Fruit fly (Drosophila melanogaster) whole organism, embryonic: ENCODE results near the gene CG5882.

ENCODE experiments used
- Awh ChIP-seq: fragments of 200-800 bp; sonication (Bioruptor generic); IDR thresholded peaks from 2 replicates; pipeline ENCODE4, ENCODE4 v1.3.6; 2022; ENCODE audit warnings: missing biosample characterization, missing genetic modification characterization
- Bteb2 ChIP-seq: fragments of 200-800 bp; sonication (Bioruptor generic); optimal IDR thresholded peaks from 2 replicates; lab custom pipeline; 2016; ENCODE audit warnings: missing biosample characterization, missing genetic modification characterization
- CG10147 ChIP-seq: fragments of 200-800 bp; sonication (Bioruptor generic); optimal IDR thresholded peaks from 2 replicates; lab custom pipeline; 2019; ENCODE audit warnings: missing biosample characterization, mild to moderate bottlenecking, missing genetic modification characterization, moderate library complexity
- CG10267 ChIP-seq: fragments of 200-800 bp; sonication (Bioruptor generic); optimal IDR thresholded peaks from 2 replicates; lab custom pipeline; 2018; ENCODE audit warnings: missing biosample characterization, mild to moderate bottlenecking, missing genetic modification characterization, moderate library complexity
- CG10543 ChIP-seq: fragments of 200-800 bp; sonication (Bioruptor generic); optimal IDR thresholded peaks from 3 replicates; lab custom pipeline; 2017; ENCODE audit warnings: missing biosample characterization, mild to moderate bottlenecking, missing genetic modification characterization, moderate library complexity
- CG11247 ChIP-seq: fragments of 200-800 bp; sonication (Bioruptor generic); IDR thresholded peaks from 2 replicates; pipeline ENCODE4 v1.3.6; 2022; ENCODE audit warnings: missing biosample characterization, missing genetic modification characterization
- CG11398 ChIP-seq: fragments of 200-800 bp; sonication (Bioruptor generic); optimal IDR thresholded peaks from 2 replicates; lab custom pipeline; 2016; ENCODE audit warnings: missing biosample characterization, missing genetic modification characterization
- CG11504 ChIP-seq: fragments of 200-800 bp; sonication (Bioruptor generic); optimal IDR thresholded peaks from 3 replicates; lab custom pipeline; 2019; ENCODE audit warnings: missing biosample characterization, mild to moderate bottlenecking, missing genetic modification characterization, moderate library complexity
- CG11723 ChIP-seq: fragments of 200-800 bp; sonication (Bioruptor generic); optimal IDR thresholded peaks from 2 replicates; lab custom pipeline; 2017; ENCODE audit warnings: missing biosample characterization, mild to moderate bottlenecking, missing genetic modification characterization
- CG1233 ChIP-seq: fragments of 200-800 bp; sonication (Bioruptor generic); optimal IDR thresholded peaks from 4 replicates; lab custom pipeline; 2018; ENCODE audit warnings: missing biosample characterization, mild to moderate bottlenecking, missing genetic modification characterization
- CG13424 ChIP-seq: fragments of 200-800 bp; sonication (Bioruptor generic); optimal IDR thresholded peaks from 2 replicates; lab custom pipeline; 2019; ENCODE audit warnings: missing biosample characterization, mild to moderate bottlenecking, missing genetic modification characterization, moderate library complexity
- CG13775 ChIP-seq: fragments of 200-800 bp; sonication (Bioruptor generic); optimal IDR thresholded peaks from 3 replicates; lab custom pipeline; 2017; ENCODE audit warnings: missing biosample characterization, mild to moderate bottlenecking, missing genetic modification characterization
- CG14441 ChIP-seq: fragments of 200-800 bp; sonication (Bioruptor generic); IDR thresholded peaks from 2 replicates; pipeline ENCODE4 v1.3.6; 2022; ENCODE audit warnings: missing biosample characterization, missing genetic modification characterization
- CG15514 ChIP-seq: fragments of 200-800 bp; sonication (Bioruptor generic); optimal IDR thresholded peaks from 3 replicates; lab custom pipeline; 2017; ENCODE audit warnings: missing biosample characterization, missing genetic modification characterization, mild to moderate bottlenecking, moderate library complexity, missing genetic modification reagents
- CG16779 ChIP-seq: fragments of 200-800 bp; sonication (Bioruptor generic); IDR thresholded peaks from 2 replicates; pipeline ENCODE4 v1.3.6; 2022; ENCODE audit warnings: missing biosample characterization, missing genetic modification characterization
- CG1792 ChIP-seq: fragments of 200-800 bp; sonication (Bioruptor generic); optimal IDR thresholded peaks from 2 replicates; lab custom pipeline; 2016; ENCODE audit warnings: missing biosample characterization, missing genetic modification characterization
- CG2678 ChIP-seq: fragments of 200-800 bp; sonication (Bioruptor generic); optimal IDR thresholded peaks from 3 replicates; lab custom pipeline; 2019; ENCODE audit warnings: missing biosample characterization, mild to moderate bottlenecking, missing genetic modification characterization, moderate library complexity
- CG2875 ChIP-seq: fragments of 200-800 bp; sonication (Bioruptor generic); optimal IDR thresholded peaks from 2 replicates; lab custom pipeline; 2017; ENCODE audit warnings: missing biosample characterization, mild to moderate bottlenecking, missing genetic modification characterization, missing genetic modification reagents
- CG31365 ChIP-seq: fragments of 200-800 bp; sonication (Bioruptor generic); optimal IDR thresholded peaks from 2 replicates; lab custom pipeline; 2018; ENCODE audit warnings: missing biosample characterization, mild to moderate bottlenecking, missing genetic modification characterization
- CG32767 ChIP-seq: fragments of 200-800 bp; sonication (Bioruptor generic); IDR thresholded peaks from 2 replicates; pipeline ENCODE4 v1.3.6; 2022; ENCODE audit warnings: missing biosample characterization, missing genetic modification characterization
- CG34422 ChIP-seq: fragments of 200-800 bp; sonication (Bioruptor generic); IDR thresholded peaks from 3 replicates; pipeline ENCODE4 v1.3.6; 2022; ENCODE audit warnings: missing biosample characterization, missing genetic modification characterization
- CG5245 ChIP-seq: fragments of 200-800 bp; sonication (Bioruptor generic); optimal IDR thresholded peaks from 3 replicates; lab custom pipeline; 2016; ENCODE audit warnings: missing biosample characterization, missing genetic modification characterization
- Dref ChIP-seq: fragments of 200-800 bp; sonication (Bioruptor generic); IDR thresholded peaks from 2 replicates; pipeline ENCODE4 v1.3.6; 2022; ENCODE audit warnings: missing biosample characterization, missing genetic modification characterization
- Gug ChIP-seq: fragments of 200-800 bp; sonication (Bioruptor generic); IDR thresholded peaks from 4 replicates; pipeline ENCODE4 v1.3.6; 2022; ENCODE audit warnings: missing biosample characterization, missing genetic modification characterization
- H15 ChIP-seq: fragments of 200-800 bp; sonication (Bioruptor generic); IDR thresholded peaks from 3 replicates; pipeline ENCODE4 v1.3.6; 2022; ENCODE audit warnings: missing biosample characterization, missing genetic modification characterization
- NfI ChIP-seq: fragments of 200-800 bp; sonication (Bioruptor generic); optimal IDR thresholded peaks from 3 replicates; lab custom pipeline; 2018; ENCODE audit warnings: missing biosample characterization, mild to moderate bottlenecking, missing genetic modification characterization, moderate library complexity
- Sin3A ChIP-seq: fragments of >200 bp; optimal IDR thresholded peaks from 2 replicates; lab custom pipeline; 2018
- Stat92E ChIP-seq, 3 experiments: fragments of >200 bp in 2 of 3; fragments of 200-800 bp in 1 of 3; sonication (Bioruptor generic) in 1 of 3; optimal IDR thresholded peaks; 2 replicates each; lab custom pipeline; 2017 to 2019; ENCODE audit warnings: missing biosample characterization in 3 of 3, missing genetic modification characterization in 3 of 3, mild to moderate bottlenecking in 1 of 3, moderate library complexity in 1 of 3
- Xbp1 ChIP-seq: fragments of 200-800 bp; sonication (Bioruptor generic); optimal IDR thresholded peaks from 3 replicates; lab custom pipeline; 2016; ENCODE audit warnings: missing biosample characterization, mild to moderate bottlenecking, missing genetic modification characterization
- bbx ChIP-seq: fragments of 200-800 bp; sonication (Bioruptor generic); IDR thresholded peaks from 2 replicates; pipeline ENCODE4 v1.3.6; 2022; ENCODE audit warnings: missing biosample characterization, missing genetic modification characterization; ENCODE audit not compliant: partially characterized antibody
- crol ChIP-seq: fragments of 200-800 bp; sonication (Bioruptor generic); IDR thresholded peaks from 2 replicates; pipeline ENCODE4 v1.3.6; 2022; ENCODE audit warnings: missing biosample characterization, missing genetic modification characterization
- dpn ChIP-seq, 2 experiments: fragments of 200-800 bp; sonication (Bioruptor generic); optimal IDR thresholded peaks; 3 replicates each; lab custom pipeline; 2016; ENCODE audit warnings: missing biosample characterization in 2 of 2, missing genetic modification characterization in 2 of 2
- fd102C ChIP-seq: fragments of 200-800 bp; sonication (Bioruptor generic); optimal IDR thresholded peaks from 2 replicates; lab custom pipeline; 2018; ENCODE audit warnings: missing biosample characterization, mild to moderate bottlenecking, missing genetic modification characterization, moderate library complexity
- hb ChIP-seq: fragments of 200-800 bp; sonication (Bioruptor generic); IDR thresholded peaks from 3 replicates; pipeline ENCODE4 v1.3.6; 2022; ENCODE audit warnings: missing biosample characterization, missing genetic modification characterization; ENCODE audit not compliant: partially characterized antibody
- ken ChIP-seq: fragments of 200-800 bp; sonication (Bioruptor generic); IDR thresholded peaks from 3 replicates; pipeline ENCODE4 v1.3.6; 2022; ENCODE audit warnings: missing biosample characterization, missing genetic modification characterization
- nom ChIP-seq: fragments of 200-800 bp; sonication (Bioruptor generic); optimal IDR thresholded peaks from 2 replicates; lab custom pipeline; 2017; ENCODE audit warnings: missing biosample characterization, missing genetic modification characterization, mild to moderate bottlenecking, moderate library complexity, missing genetic modification reagents
- org-1 ChIP-seq: fragments of 200-800 bp; sonication (Bioruptor generic); optimal IDR thresholded peaks from 2 replicates; lab custom pipeline; 2017; ENCODE audit warnings: missing biosample characterization, missing genetic modification characterization
- pho ChIP-seq: fragments of 200-800 bp; sonication (Bioruptor generic); optimal IDR thresholded peaks from 2 replicates; lab custom pipeline; 2016; ENCODE audit warnings: missing biosample characterization, missing genetic modification characterization
- pros ChIP-seq: fragments of 200-800 bp; sonication (Bioruptor generic); optimal IDR thresholded peaks from 3 replicates; lab custom pipeline; 2019; ENCODE audit warnings: missing biosample characterization, mild to moderate bottlenecking, missing genetic modification characterization, moderate library complexity
- ranshi ChIP-seq: fragments of 200-800 bp; sonication (Bioruptor generic); IDR thresholded peaks from 2 replicates; pipeline ENCODE4 v1.3.6; 2022; ENCODE audit warnings: missing biosample characterization, missing genetic modification characterization
- scrt ChIP-seq: fragments of 200-800 bp; sonication (Bioruptor generic); optimal IDR thresholded peaks from 2 replicates; lab custom pipeline; 2018; ENCODE audit warnings: missing biosample characterization, mild to moderate bottlenecking, missing genetic modification characterization, moderate library complexity
- sens ChIP-seq: fragments of 200-800 bp; sonication (Bioruptor generic); peaks from one replicate; lab custom pipeline; 2016; ENCODE audit warnings: missing biosample characterization, missing genetic modification characterization
- seq ChIP-seq: fragments of 200-800 bp; sonication (Bioruptor generic); IDR thresholded peaks from 2 replicates; pipeline ENCODE4 v1.3.6; 2022; ENCODE audit warnings: missing biosample characterization, missing genetic modification characterization
- sna ChIP-seq: fragments of 200-800 bp; sonication (Bioruptor generic); IDR thresholded peaks from 2 replicates; pipeline ENCODE4 v1.3.6; 2022; ENCODE audit warnings: missing biosample characterization, missing genetic modification characterization; ENCODE audit not compliant: partially characterized antibody
- sug ChIP-seq: fragments of 200-800 bp; optimal IDR thresholded peaks from 2 replicates; lab custom pipeline; 2019; ENCODE audit warnings: missing biosample characterization, mild to moderate bottlenecking, missing genetic modification characterization, moderate library complexity
- trem ChIP-seq: fragments of 200-800 bp; optimal IDR thresholded peaks from 3 replicates; lab custom pipeline; 2019; ENCODE audit warnings: missing biosample characterization, mild to moderate bottlenecking, missing genetic modification characterization, moderate library complexity

CG5882 gene

dm6 chr3R:27152129-27152968, 33.9 kb downstream of the CG5882 start (continued):
- TF ChIP-seq Gug: 0 out of 4 replicates have a peak, but pooled peaks have one; percentile 20
- no peak for TF ChIP-seq sna (GFP tag; lab: Robert Waterston, UW)
- TF ChIP-seq CG5245 (GFP tag; lab: Kevin White, UChicago): no peak
- TF ChIP-seq crol: peak; percentile 23; the same call in 1 of the 2 replicates
- TF ChIP-seq scrt: no peak
- TF ChIP-seq pros: no peak
- no peak for TF ChIP-seq bbx (GFP tag; lab: Robert Waterston, UW)

- peak; percentile 22 for TF ChIP-seq trem (tag; lab: Kevin White, UChicago)
- no peak for TF ChIP-seq Sin3A
- TF ChIP-seq sens (GFP tag; lab: Kevin White, UChicago): peak; percentile 73
- TF ChIP-seq CG13424: peak; percentile 38
- no peak for TF ChIP-seq CG11398
- TF ChIP-seq CG15514 (GFP tag; lab: Kevin White, UChicago): peak; percentile 36
- peak; percentile 57 for TF ChIP-seq CG13775
- no peak for TF ChIP-seq CG11247 (GFP tag; lab: Robert Waterston, UW)
- TF ChIP-seq Bteb2: no peak
- no peak for TF ChIP-seq CG31365
- TF ChIP-seq seq (GFP tag; lab: Robert Waterston, UW): no peak
- TF ChIP-seq Stat92E (GFP tag; optimal IDR thresholded peaks at IDR 0.05; lab: Kevin White, UChicago): no peak
- TF ChIP-seq NfI (GFP tag; lab: Kevin White, UChicago): peak; percentile 46
- TF ChIP-seq CG10267: peak; percentile 28
- TF ChIP-seq pho (GFP tag; lab: Kevin White, UChicago): peak; percentile 37
- TF ChIP-seq ranshi (GFP tag; lab: Robert Waterston, UW): peak; percentile 25; the same call in 1 of the 2 replicates
- TF ChIP-seq CG2678 (tag; lab: Kevin White, UChicago): peak; percentile 65
- TF ChIP-seq CG1233 (GFP tag; lab: Kevin White, UChicago): peak; percentile 58
- no peak for TF ChIP-seq hb
- no peak for TF ChIP-seq CG11723 (GFP tag; lab: Kevin White, UChicago)
- 0 out of 2 replicates have a peak, but pooled peaks have one; percentile 6 for TF ChIP-seq CG14441 (GFP tag; lab: Robert Waterston, UW)
- TF ChIP-seq CG1792 (GFP tag; lab: Kevin White, UChicago): no peak
- no peak for TF ChIP-seq CG16779 (GFP tag; lab: Robert Waterston, UW)
- peak; percentile 35 for TF ChIP-seq org-1 (GFP tag; lab: Kevin White, UChicago)
- no peak for TF ChIP-seq ken
- TF ChIP-seq CG2875 (GFP tag; lab: Kevin White, UChicago): no peak
- no peak for TF ChIP-seq nom (GFP tag; lab: Kevin White, UChicago)
- peak; percentile 19 to 22 for TF ChIP-seq dpn (GFP tag; optimal IDR thresholded peaks at IDR 0.05; lab: Kevin White, UChicago)
- TF ChIP-seq sug (tag; lab: Kevin White, UChicago): peak; percentile 43
- no peak for TF ChIP-seq CG32767 (GFP tag; lab: Robert Waterston, UW)
- TF ChIP-seq CG34422 (GFP tag; lab: Robert Waterston, UW): peak; percentile 43; the same call in 1 of the 3 replicates
- no peak for TF ChIP-seq fd102C (GFP tag; lab: Kevin White, UChicago)
- TF ChIP-seq H15 (GFP tag; lab: Robert Waterston, UW): no peak
- peak; percentile 42 for TF ChIP-seq CG10543 (GFP tag; lab: Kevin White, UChicago)
- no peak for TF ChIP-seq Dref (GFP tag; lab: Robert Waterston, UW)
- peak; percentile 58; the same call in 1 of the 2 replicates for TF ChIP-seq Awh
- TF ChIP-seq CG11504 (tag; lab: Kevin White, UChicago): peak; percentile 79
- TF ChIP-seq Xbp1 (GFP tag; lab: Kevin White, UChicago): peak; percentile 1
- peak; percentile 78 for TF ChIP-seq CG10147 (GFP tag; lab: Kevin White, UChicago)
Measured at dm6 chr3R:27153062-27153878, 34.8 kb downstream of the CG5882 start.
